Fruit fly (Drosophila melanogaster): ENCODE data around the gene lectin-37Db.

- no peak for TF ChIP-seq pad (GFP tag; optimal IDR thresholded peaks at IDR 0.05)
- TF ChIP-seq Mnt (GFP tag; optimal IDR thresholded peaks at IDR 0.05): no peak
- TF ChIP-seq Hr96 (GFP tag; optimal IDR thresholded peaks at IDR 0.05): no peak
- no peak for TF ChIP-seq toe (GFP tag; optimal IDR thresholded peaks at IDR 0.05)
- no peak for TF ChIP-seq kay (GFP tag; ENCODE audit: borderline replicate concordance)
- no peak for TF ChIP-seq CG1620 (GFP tag; optimal IDR thresholded peaks at IDR 0.05)
- no peak for TF ChIP-seq bab1 (GFP tag; optimal IDR thresholded peaks at IDR 0.05)
- TF ChIP-seq Crg-1 (GFP tag; optimal IDR thresholded peaks at IDR 0.05): no peak
Measured at dm6 chr2L:19459404-19459803, 40.5 kb downstream of the lectin-37Db start.
